Fruit fly (Drosophila melanogaster) whole organism, prepupa: Measurements from ENCODE around the gene CG3165.

Source experiments
- Blimp-1 ChIP-seq: fragments of 200-800 bp; sonication (Bioruptor generic); optimal IDR thresholded peaks from 3 replicates; lab custom pipeline; 2017; ENCODE audit warnings: missing biosample characterization, missing genetic modification characterization, mild to moderate bottlenecking, moderate library complexity, missing genetic modification reagents
- CG10669 ChIP-seq: fragments of 200-800 bp; sonication (Bioruptor generic); optimal IDR thresholded peaks from 3 replicates; lab custom pipeline; 2018; ENCODE audit warnings: missing biosample characterization, mild to moderate bottlenecking, missing genetic modification characterization, moderate library complexity
- CG11902 ChIP-seq: fragments of 200-800 bp; sonication (Bioruptor generic); optimal IDR thresholded peaks from 3 replicates; lab custom pipeline; 2016; ENCODE audit warnings: missing biosample characterization, missing genetic modification characterization
- CG15336 ChIP-seq: fragments of 200-800 bp; sonication (Bioruptor generic); IDR thresholded peaks from 2 replicates; pipeline ENCODE4 v1.3.6; 2022; ENCODE audit warnings: missing biosample characterization, missing genetic modification characterization
- CG1621 ChIP-seq: fragments of 200-800 bp; sonication (Bioruptor generic); optimal IDR thresholded peaks from 3 replicates; lab custom pipeline; 2018; ENCODE audit warnings: missing biosample characterization, mild to moderate bottlenecking, missing genetic modification characterization
- CG16779 ChIP-seq: fragments of 200-800 bp; sonication (Bioruptor generic); optimal IDR thresholded peaks from 3 replicates; lab custom pipeline; 2017; ENCODE audit warnings: missing biosample characterization, mild to moderate bottlenecking, missing genetic modification characterization
- CG3032 ChIP-seq: fragments of 200-800 bp; optimal IDR thresholded peaks from 2 replicates; lab custom pipeline; 2019; ENCODE audit warnings: missing biosample characterization, mild to moderate bottlenecking, missing genetic modification characterization, moderate library complexity
- CG32006 ChIP-seq: fragments of 200-800 bp; sonication (Bioruptor generic); optimal IDR thresholded peaks from 3 replicates; lab custom pipeline; 2017; ENCODE audit warnings: missing biosample characterization, mild to moderate bottlenecking, missing genetic modification characterization
- CG3919 ChIP-seq: fragments of 200-800 bp; sonication (Bioruptor generic); optimal IDR thresholded peaks from 3 replicates; lab custom pipeline; 2016; ENCODE audit warnings: missing biosample characterization, missing genetic modification characterization
- CG4318 ChIP-seq: fragments of 200-800 bp; sonication (Bioruptor generic); optimal IDR thresholded peaks from 3 replicates; lab custom pipeline; 2017; ENCODE audit warnings: missing biosample characterization, mild to moderate bottlenecking, missing genetic modification characterization
- CG6276 ChIP-seq: fragments of 200-800 bp; sonication (Bioruptor generic); optimal IDR thresholded peaks from 2 replicates; lab custom pipeline; 2017; ENCODE audit warnings: missing biosample characterization, mild to moderate bottlenecking, missing genetic modification characterization
- CG6854 ChIP-seq: fragments of 200-800 bp; sonication (Bioruptor generic); optimal IDR thresholded peaks from 2 replicates; lab custom pipeline; 2017; ENCODE audit warnings: missing biosample characterization, mild to moderate bottlenecking, missing genetic modification characterization
- CG8119 ChIP-seq: fragments of 200-800 bp; sonication (Bioruptor generic); IDR thresholded peaks from 3 replicates; pipeline ENCODE4 v1.3.6; 2022; ENCODE audit warnings: missing biosample characterization, missing genetic modification characterization
- CG8319 ChIP-seq: fragments of 200-800 bp; sonication (Bioruptor generic); optimal IDR thresholded peaks from 3 replicates; lab custom pipeline; 2016; ENCODE audit warnings: missing biosample characterization, missing genetic modification characterization
- CG8632 ChIP-seq: fragments of 200-800 bp; sonication (Bioruptor generic); optimal IDR thresholded peaks from 3 replicates; lab custom pipeline; 2016; ENCODE audit warnings: missing biosample characterization, missing genetic modification characterization
- CG9139 ChIP-seq: fragments of 200-800 bp; sonication (Bioruptor generic); optimal IDR thresholded peaks from 3 replicates; lab custom pipeline; 2017; ENCODE audit warnings: missing biosample characterization, mild to moderate bottlenecking, missing genetic modification characterization
- Eip75B ChIP-seq: fragments of 200-800 bp; sonication (Bioruptor generic); optimal IDR thresholded peaks from 3 replicates; lab custom pipeline; 2016; ENCODE audit warnings: missing biosample characterization, missing genetic modification characterization
- Eip78C ChIP-seq: fragments of 200-800 bp; sonication (Bioruptor generic); peaks from one replicate; lab custom pipeline; 2016; ENCODE audit warnings: missing biosample characterization, missing genetic modification characterization
- Eip93F ChIP-seq: fragments of 200-800 bp; sonication (Bioruptor generic); optimal IDR thresholded peaks from 2 replicates; lab custom pipeline; 2016; ENCODE audit warnings: missing biosample characterization, mild to moderate bottlenecking, missing genetic modification characterization
- Ets96B ChIP-seq: fragments of 200-800 bp; optimal IDR thresholded peaks from 2 replicates; lab custom pipeline; 2019; ENCODE audit warnings: missing biosample characterization, mild to moderate bottlenecking, missing genetic modification characterization, moderate library complexity
- Gug ChIP-seq: fragments of 200-800 bp; sonication (Bioruptor generic); IDR thresholded peaks from 2 replicates; pipeline ENCODE4 v1.3.6; 2022; ENCODE audit warnings: missing biosample characterization, missing genetic modification characterization
- Hr38 ChIP-seq: sonication (Bioruptor generic); optimal IDR thresholded peaks from 2 replicates; lab custom pipeline; 2016; ENCODE audit warnings: missing biosample characterization, missing genetic modification characterization
- Hr4 ChIP-seq: fragments of 200-800 bp; sonication (Bioruptor generic); optimal IDR thresholded peaks from 3 replicates; lab custom pipeline; 2016; ENCODE audit warnings: missing biosample characterization, missing genetic modification characterization
- Met ChIP-seq: fragments of 200-800 bp; sonication (Bioruptor generic); optimal IDR thresholded peaks from 3 replicates; lab custom pipeline; 2016; ENCODE audit warnings: missing biosample characterization, missing genetic modification characterization
- Smox ChIP-seq: fragments of 200-800 bp; sonication (Bioruptor generic); optimal IDR thresholded peaks from 3 replicates; lab custom pipeline; 2016; ENCODE audit warnings: missing biosample characterization, missing genetic modification characterization
- Sox15 ChIP-seq: fragments of 200-800 bp; sonication (Bioruptor generic); optimal IDR thresholded peaks from 3 replicates; lab custom pipeline; 2016; ENCODE audit warnings: missing biosample characterization, missing genetic modification characterization
- achi ChIP-seq: fragments of 200-800 bp; sonication (Bioruptor generic); optimal IDR thresholded peaks from 3 replicates; lab custom pipeline; 2016; ENCODE audit warnings: missing biosample characterization, missing genetic modification characterization
- acj6 ChIP-seq: fragments of 200-800 bp; sonication (Bioruptor generic); optimal IDR thresholded peaks from 3 replicates; lab custom pipeline; 2016; ENCODE audit warnings: missing biosample characterization, missing genetic modification characterization
- dac ChIP-seq: fragments of 200-800 bp; sonication (Bioruptor generic); optimal IDR thresholded peaks from 2 replicates; lab custom pipeline; 2017; ENCODE audit warnings: missing biosample characterization, mild to moderate bottlenecking, missing genetic modification characterization
- esn ChIP-seq: fragments of 200-800 bp; sonication (Bioruptor generic); optimal IDR thresholded peaks from 2 replicates; lab custom pipeline; 2016; ENCODE audit warnings: missing biosample characterization, mild to moderate bottlenecking, missing genetic modification characterization, moderate library complexity
- fd85E ChIP-seq: fragments of 200-800 bp; sonication (Bioruptor generic); optimal IDR thresholded peaks from 3 replicates; lab custom pipeline; 2016; ENCODE audit warnings: missing biosample characterization, missing genetic modification characterization
- fkh ChIP-seq: fragments of 200-800 bp; sonication (Bioruptor generic); optimal IDR thresholded peaks from 3 replicates; lab custom pipeline; 2017; ENCODE audit warnings: missing biosample characterization, mild to moderate bottlenecking, missing genetic modification characterization, moderate library complexity
- lz ChIP-seq: fragments of 200-800 bp; sonication (Bioruptor generic); optimal IDR thresholded peaks from 3 replicates; lab custom pipeline; 2016; ENCODE audit warnings: missing biosample characterization, missing genetic modification characterization
- pdm3 ChIP-seq: fragments of 200-800 bp; sonication (Bioruptor generic); optimal IDR thresholded peaks from 3 replicates; lab custom pipeline; 2016; ENCODE audit warnings: missing biosample characterization, missing genetic modification characterization
- spab ChIP-seq: fragments of 200-800 bp; sonication (Bioruptor generic); optimal IDR thresholded peaks from 2 replicates; lab custom pipeline; 2017; ENCODE audit warnings: missing biosample characterization, mild to moderate bottlenecking, missing genetic modification characterization, missing genetic modification reagents
- svp ChIP-seq: fragments of 200-800 bp; sonication (Bioruptor generic); peaks from one replicate; lab custom pipeline; 2016; ENCODE audit warnings: missing biosample characterization, missing genetic modification characterization
- vri ChIP-seq: fragments of 200-800 bp; sonication (Bioruptor generic); optimal IDR thresholded peaks from 3 replicates; lab custom pipeline; 2016; ENCODE audit warnings: missing biosample characterization, mild to moderate bottlenecking, missing genetic modification characterization

Gene CG3165

DNA sequence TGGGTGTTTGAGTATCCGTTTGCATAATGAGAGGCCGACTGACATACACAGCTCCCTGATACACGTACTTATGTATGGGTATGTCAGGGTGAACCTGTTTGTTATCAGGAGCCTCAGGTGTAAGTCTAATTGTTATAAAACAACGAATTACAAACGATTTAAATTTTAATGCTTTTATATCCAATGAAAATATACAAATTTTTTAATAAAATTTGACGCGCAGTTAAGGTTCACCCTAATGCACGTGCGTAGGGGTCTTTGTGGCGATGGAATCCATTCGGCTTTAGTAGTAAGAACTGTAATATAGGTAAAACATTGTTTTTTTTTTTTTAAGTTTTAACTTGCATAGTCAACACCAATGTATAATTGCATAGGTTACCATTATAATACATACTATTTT, 32.4 kb upstream of the CG3165 start (continued):
- peak; percentile 58 for TF ChIP-seq lz
- TF ChIP-seq CG11902 (GFP tag; lab: Kevin White, UChicago) = no peak
- TF ChIP-seq vri (GFP tag; lab: Kevin White, UChicago) = no peak
- TF ChIP-seq CG8319 (GFP tag; lab: Kevin White, UChicago) = no peak
- peak; percentile 36 for TF ChIP-seq CG4318 (GFP tag; lab: Kevin White, UChicago)
- TF ChIP-seq CG3032 (tag; lab: Kevin White, UChicago) = peak; percentile 18
- peak; percentile 12 for TF ChIP-seq CG1621
- peak; percentile 67; the same call in 2 of the 3 replicates for TF ChIP-seq CG8119
- TF ChIP-seq Hr38 (GFP tag; lab: Kevin White, UChicago) = no peak
- TF ChIP-seq Blimp-1 (GFP tag; lab: Kevin White, UChicago) = no peak
- peak; percentile 62 for TF ChIP-seq CG32006 (GFP tag; lab: Kevin White, UChicago)
- peak; percentile 59 for TF ChIP-seq Eip75B (GFP tag; lab: Kevin White, UChicago)
- no peak for TF ChIP-seq achi (GFP tag; lab: Kevin White, UChicago)
- TF ChIP-seq fd85E = no peak
- TF ChIP-seq CG10669 (GFP tag; lab: Kevin White, UChicago) = peak; percentile 45
- no peak for TF ChIP-seq Met (GFP tag; lab: Kevin White, UChicago)
- TF ChIP-seq acj6 (GFP tag; lab: Kevin White, UChicago) = peak; percentile 68
- peak; percentile 64 for TF ChIP-seq esn (GFP tag; lab: Kevin White, UChicago)
- peak; percentile 68 for TF ChIP-seq pdm3 (GFP tag; lab: Kevin White, UChicago)
- TF ChIP-seq Ets96B (tag; lab: Kevin White, UChicago) = peak; percentile 50
- peak; percentile 85 for TF ChIP-seq Eip78C
- no peak for TF ChIP-seq Eip93F (GFP tag; lab: Kevin White, UChicago)
- no peak for TF ChIP-seq CG6854 (GFP tag; lab: Kevin White, UChicago)
- TF ChIP-seq CG8632 (GFP tag; lab: Kevin White, UChicago) = peak; percentile 60
- peak; percentile 55 for TF ChIP-seq Smox (GFP tag; lab: Kevin White, UChicago)
- TF ChIP-seq spab (GFP tag; lab: Kevin White, UChicago) = no peak

DNA sequence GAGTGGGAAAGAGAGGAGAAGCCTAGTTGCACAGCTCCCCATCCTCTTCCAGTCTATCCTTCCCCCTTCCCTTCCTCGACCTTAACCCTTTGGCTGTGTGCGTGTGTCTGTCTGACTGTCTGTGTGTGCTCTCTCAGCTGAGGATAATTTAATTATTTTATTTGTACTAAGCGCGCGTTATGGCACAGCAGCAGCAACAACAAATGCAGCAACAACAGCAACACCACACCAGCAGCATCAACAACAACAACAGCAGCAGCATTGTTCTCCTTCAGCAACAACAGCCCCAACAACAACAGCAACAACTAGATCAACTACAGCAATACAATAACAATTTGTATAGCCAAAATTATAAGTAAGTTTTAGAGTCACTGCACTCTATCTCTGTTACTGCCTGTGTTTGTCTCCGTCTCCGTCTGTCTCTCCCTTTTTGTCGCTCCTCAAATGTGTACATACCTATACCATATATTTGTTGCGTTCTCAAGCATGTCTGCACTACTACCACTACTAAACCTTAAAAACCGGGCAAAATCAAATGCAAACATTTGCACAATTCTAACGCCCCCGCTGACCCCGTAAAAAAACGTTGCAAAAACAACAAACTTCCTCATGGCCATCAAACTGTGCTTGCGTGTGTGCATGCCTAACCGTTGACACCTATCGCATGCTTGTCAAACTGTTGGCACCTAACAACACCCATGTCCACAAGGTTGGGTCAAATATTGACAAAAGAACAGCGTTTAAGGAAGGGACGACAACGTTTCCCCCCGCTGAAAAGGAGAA, 31.3 kb upstream of the CG3165 start:
- no peak for TF ChIP-seq achi (GFP tag; lab: Kevin White, UChicago)
- no peak for TF ChIP-seq CG16779
- no peak for TF ChIP-seq vri (GFP tag; lab: Kevin White, UChicago)
- TF ChIP-seq Ets96B (tag; lab: Kevin White, UChicago) = no peak
- no peak for TF ChIP-seq CG15336 (GFP tag; lab: Robert Waterston, UW)
- no peak for TF ChIP-seq Gug (GFP tag; lab: Robert Waterston, UW)
- TF ChIP-seq Eip75B (GFP tag; lab: Kevin White, UChicago) = no peak
- TF ChIP-seq lz = no peak
- TF ChIP-seq CG6276 (GFP tag; lab: Kevin White, UChicago) = no peak
- TF ChIP-seq Smox (GFP tag; lab: Kevin White, UChicago) = no peak
- peak; percentile 74 for TF ChIP-seq svp (GFP tag; lab: Kevin White, UChicago)
- peak; percentile 52 for TF ChIP-seq fkh
- TF ChIP-seq Eip78C = no peak
- no peak for TF ChIP-seq CG3919 (GFP tag; lab: Kevin White, UChicago)

- TF ChIP-seq CG9139 (GFP tag; lab: Kevin White, UChicago) (no peak), CG8319 (GFP tag; lab: Kevin White, UChicago) (no peak), CG8119 (no peak), Gug (GFP tag; lab: Robert Waterston, UW) (no peak), Ets96B (tag; lab: Kevin White, UChicago) (no peak), fd85E (no peak), dac (GFP tag; lab: Kevin White, UChicago) (no peak), CG32006 (GFP tag; lab: Kevin White, UChicago) (no peak), Met (GFP tag; lab: Kevin White, UChicago) (no peak), Sox15 (no peak), Hr4 (GFP tag; lab: Kevin White, UChicago) (no peak), esn (GFP tag; lab: Kevin White, UChicago) (no peak)
Measured at dm6 chr2L:2954472-2954871, 22.4 kb upstream of the CG3165 start, which contains the start of gene Rbp9. Gene Rbp9, plus strand, starts transcription at chr2L:2954762.
